Worm (Caenorhabditis elegans): ENCODE results near the gene nhr-155.

Gene nhr-155

DNA sequence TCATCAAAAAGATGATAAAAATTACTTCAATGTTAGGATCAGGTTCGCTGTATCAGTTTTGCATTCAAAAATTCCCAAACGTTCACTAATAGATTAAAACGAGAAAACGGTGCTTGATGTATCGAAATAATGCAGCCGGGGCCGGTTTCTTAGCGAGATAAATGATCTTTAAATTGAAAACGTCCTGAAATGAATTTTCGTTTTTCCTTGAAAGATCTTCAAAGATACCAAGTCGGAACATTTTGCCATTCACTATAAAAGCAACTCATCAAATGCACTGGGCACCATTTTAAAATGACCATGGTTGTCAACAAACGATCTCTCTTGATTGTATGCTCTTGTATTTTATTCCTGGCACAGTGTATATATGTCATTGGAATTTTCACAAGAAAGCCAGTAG, 36.8 kb downstream of the nhr-155 start, which contains the start of gene K06H6.5:
Gene K06H6.5, plus strand, starts transcription at position 301 of the 400 bp plus-strand sequence.
- TF ChIP-seq peb-1 (tag; optimal IDR thresholded peaks at IDR 0.05) = no peak
- no peak for TF ChIP-seq lin-39 (tag; optimal IDR thresholded peaks at IDR 0.05)
- TF ChIP-seq F13H6.1 (tag; optimal IDR thresholded peaks at IDR 0.05) = no peak
- TF ChIP-seq gmeb-1 (tag; optimal IDR thresholded peaks at IDR 0.05) = no peak
- no peak for TF ChIP-seq zag-1 (tag; optimal IDR thresholded peaks at IDR 0.05)
- TF ChIP-seq C34F6.9 (tag; optimal IDR thresholded peaks at IDR 0.05) = no peak
- no peak for TF ChIP-seq aly-2 (tag; optimal IDR thresholded peaks at IDR 0.05)
- TF ChIP-seq nhr-23 (tag; optimal IDR thresholded peaks at IDR 0.05) = no peak
- TF ChIP-seq sma-3 (GFP tag; optimal IDR thresholded peaks at IDR 0.05) = no peak
- TF ChIP-seq sma-9 (GFP tag; optimal IDR thresholded peaks at IDR 0.05) = no peak
- TF ChIP-seq sma-9 (tag; optimal IDR thresholded peaks at IDR 0.05) = no peak
- TF ChIP-seq dmd-4 (tag; optimal IDR thresholded peaks at IDR 0.05) = no peak
- TF ChIP-seq skn-1 (tag; optimal IDR thresholded peaks at IDR 0.05) = no peak
- no peak for TF ChIP-seq nhr-77 (tag; optimal IDR thresholded peaks at IDR 0.05)

DNA sequence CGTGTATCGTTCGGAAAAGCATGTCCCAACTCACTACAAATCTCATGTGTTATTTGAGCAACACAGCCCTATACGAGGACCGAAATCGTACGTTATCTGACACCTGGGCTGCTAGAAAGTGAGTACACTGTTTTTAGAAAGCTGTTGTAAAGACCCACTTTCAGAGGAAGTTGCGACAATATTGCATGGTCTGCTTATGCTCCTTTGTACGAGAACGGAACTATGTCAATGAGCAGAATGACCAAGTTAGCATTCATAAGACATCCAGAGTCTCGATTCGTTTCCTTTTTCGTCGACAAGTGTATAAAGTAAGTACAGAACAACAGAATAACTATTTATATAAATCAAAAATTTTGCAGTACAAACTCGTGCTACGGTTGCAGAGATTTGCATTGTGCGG, 37.7 kb downstream of the nhr-155 start:
- TF ChIP-seq mdl-1 (tag; optimal IDR thresholded peaks at IDR 0.05) (no peak), F13H6.1 (tag; optimal IDR thresholded peaks at IDR 0.05) (no peak), C34F6.9 (tag; optimal IDR thresholded peaks at IDR 0.05) (no peak), gmeb-1 (tag; optimal IDR thresholded peaks at IDR 0.05) (no peak), lin-11 (tag; optimal IDR thresholded peaks at IDR 0.05) (no peak), blmp-1 (tag; optimal IDR thresholded peaks at IDR 0.05; ENCODE audit: insufficient read depth) (no peak), snpc-4 (tag; optimal IDR thresholded peaks at IDR 0.05) (no peak), nhr-12 (tag; optimal IDR thresholded peaks at IDR 0.05) (no peak), Y55F3AM.14 (GFP tag; optimal IDR thresholded peaks at IDR 0.05) (no peak)

DNA sequence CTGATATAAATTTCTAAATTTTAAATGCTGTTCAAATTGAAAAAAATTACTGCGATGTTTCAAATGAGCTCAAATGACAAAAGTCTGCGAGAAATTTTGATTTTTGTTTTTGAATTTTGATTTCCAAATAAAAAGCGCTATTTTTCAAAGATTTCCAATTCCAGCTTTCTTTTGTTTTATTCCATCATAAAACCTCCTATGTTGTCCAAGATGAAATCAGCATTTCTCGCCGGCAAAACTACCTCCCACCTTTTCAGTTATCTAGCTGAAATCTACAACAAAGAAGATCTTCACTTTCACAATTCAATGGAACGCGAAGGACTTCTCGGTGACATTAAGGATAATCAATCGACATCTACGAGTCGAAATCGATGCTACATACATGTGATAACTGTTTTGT, 39.7 kb downstream of the nhr-155 start, which contains the start of gene K06H6.4:
Gene K06H6.4, plus strand, starts transcription at position 301 of the 400 bp plus-strand sequence.
- TF ChIP-seq ztf-11 (tag; optimal IDR thresholded peaks at IDR 0.05) = no peak
- TF ChIP-seq ztf-4 (tag; optimal IDR thresholded peaks at IDR 0.05) = no peak
- TF ChIP-seq crh-2 (tag; optimal IDR thresholded peaks at IDR 0.05) = no peak
- TF ChIP-seq lin-11 (tag; optimal IDR thresholded peaks at IDR 0.05) = no peak
- no peak for TF ChIP-seq ZK546.5 (tag; optimal IDR thresholded peaks at IDR 0.05)
- TF ChIP-seq mbf-1 (tag; optimal IDR thresholded peaks at IDR 0.05) = no peak
- no peak for TF ChIP-seq sem-4 (tag; optimal IDR thresholded peaks at IDR 0.05)
- no peak for TF ChIP-seq R02D3.7 (tag; optimal IDR thresholded peaks at IDR 0.05)
- no peak for TF ChIP-seq lin-13 (GFP tag; optimal IDR thresholded peaks at IDR 0.05)
- no peak for TF ChIP-seq egl-27 (tag; optimal IDR thresholded peaks at IDR 0.05)
- TF ChIP-seq C34F6.9 (tag; optimal IDR thresholded peaks at IDR 0.05) = no peak
- TF ChIP-seq nhr-129 (tag; optimal IDR thresholded peaks at IDR 0.05) = no peak
- TF ChIP-seq gmeb-1 (tag; optimal IDR thresholded peaks at IDR 0.05) = no peak
- no peak for TF ChIP-seq unc-55 (GFP tag; optimal IDR thresholded peaks at IDR 0.05)

DNA sequence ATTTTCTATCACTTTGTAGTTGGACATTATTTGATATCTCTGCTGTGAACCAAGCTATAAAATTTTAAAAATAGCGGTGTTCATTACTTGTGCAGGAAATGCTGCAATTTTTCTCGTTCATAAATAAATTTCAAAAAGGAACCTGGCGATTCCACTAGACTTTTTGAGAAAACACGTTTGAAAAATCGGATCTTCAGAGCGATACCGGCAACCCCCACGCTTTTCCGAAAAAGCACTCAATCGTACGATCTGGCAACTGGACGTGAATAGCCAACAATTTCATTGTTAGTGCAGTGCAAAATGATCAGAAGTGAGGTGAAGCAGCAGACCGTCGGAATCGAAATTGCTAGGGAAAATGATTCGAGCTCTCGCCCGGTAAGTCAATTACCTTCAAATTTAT, 42.4 kb downstream of the nhr-155 start, which contains the start of gene nstp-7:
Gene nstp-7, plus strand, starts transcription at position 301 of the 400 bp plus-strand sequence.
- no peak for TF ChIP-seq ztf-11 (tag; optimal IDR thresholded peaks at IDR 0.05)
- no peak for TF ChIP-seq alr-1 (tag; optimal IDR thresholded peaks at IDR 0.05)
- no peak for TF ChIP-seq mdl-1 (tag; optimal IDR thresholded peaks at IDR 0.05)

DNA sequence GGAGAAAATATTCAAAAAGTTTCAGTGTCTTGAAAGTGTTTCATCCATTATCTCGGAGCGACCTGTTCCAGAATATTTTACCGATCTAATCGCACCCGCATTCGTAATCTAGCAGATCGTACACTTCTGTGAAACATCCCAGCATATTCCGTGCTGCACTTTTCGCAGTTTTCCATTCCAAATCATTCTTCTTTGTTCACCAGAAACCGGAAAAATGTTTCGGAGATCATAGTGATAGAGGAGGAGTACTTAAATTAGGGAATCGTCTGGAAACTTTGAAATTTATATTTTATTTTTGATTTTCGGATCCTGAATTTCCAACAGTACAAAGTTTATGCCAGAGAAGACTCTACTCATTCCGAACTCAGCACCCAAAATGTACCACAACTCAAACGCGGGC, 46.2 kb downstream of the nhr-155 start, which contains the start of gene K06H6.2:
Gene K06H6.2, plus strand, starts transcription at position 301 of the 400 bp plus-strand sequence.
- TF ChIP-seq skn-1 (tag; optimal IDR thresholded peaks at IDR 0.05) (no peak), sma-9 (GFP tag; optimal IDR thresholded peaks at IDR 0.05) (no peak), sma-9 (tag; optimal IDR thresholded peaks at IDR 0.05) (no peak), nhr-77 (tag; optimal IDR thresholded peaks at IDR 0.05) (no peak), ceh-16 (tag; optimal IDR thresholded peaks at IDR 0.05) (no peak), nhr-237 (tag; optimal IDR thresholded peaks at IDR 0.05) (no peak), elt-3 (tag; optimal IDR thresholded peaks at IDR 0.05) (no peak), nhr-129 (tag; optimal IDR thresholded peaks at IDR 0.05) (no peak), lin-39 (tag; optimal IDR thresholded peaks at IDR 0.05) (no peak), nhr-11 (tag; optimal IDR thresholded peaks at IDR 0.05) (no peak), ceh-82 (tag; optimal IDR thresholded peaks at IDR 0.05) (no peak), unc-55 (GFP tag; optimal IDR thresholded peaks at IDR 0.05) (no peak), gmeb-1 (tag; optimal IDR thresholded peaks at IDR 0.05) (no peak), ztf-1 (GFP tag; conservative IDR thresholded peaks at IDR 0.05) (no peak), ama-1 (optimal IDR thresholded peaks at IDR 0.05) (no peak)
